Worm (Caenorhabditis elegans) whole organism, L1 larva: ENCODE data around the gene sax-1.

ENCODE experiments used
- C16A3.4 ChIP-seq: fragments of 150-350 bp; optimal IDR thresholded peaks from 2 replicates; lab custom pipeline; 2014; ENCODE audit warnings: missing biosample characterization, missing genetic modification characterization
- C34B4.2 ChIP-seq: sonication (generic microtip); optimal IDR thresholded peaks from 2 replicates; lab custom pipeline; 2017; ENCODE audit warnings: mild to moderate bottlenecking, missing genetic modification characterization, missing compliant biosample characterization
- F16B12.6 ChIP-seq: fragments of 150-350 bp; optimal IDR thresholded peaks from 2 replicates; lab custom pipeline; 2014; ENCODE audit warnings: missing biosample characterization, missing genetic modification characterization
- blmp-1 ChIP-seq: fragments of 150-350 bp; optimal IDR thresholded peaks from 2 replicates; lab custom pipeline; 2014; ENCODE audit warnings: missing biosample characterization, missing genetic modification characterization
- ceh-63 ChIP-seq: fragments of 200-800 bp; sonication (Bioruptor generic); optimal IDR thresholded peaks from 2 replicates; lab custom pipeline; 2018; ENCODE audit warnings: mild to moderate bottlenecking, missing genetic modification characterization, missing compliant biosample characterization
- dpl-1 ChIP-seq, 3 experiments: fragments of 150-350 bp in 2 of 3; sonication (generic microtip) in 1 of 3; optimal IDR thresholded peaks; 2 replicates each; lab custom pipeline; 2014 to 2017; ENCODE audit warnings: missing biosample characterization in 3 of 3, missing genetic modification characterization in 3 of 3, missing genetic modification reagents in 3 of 3
- efl-1 ChIP-seq, 4 experiments: fragments of 150-350 bp; optimal IDR thresholded peaks in 3 of 4; peaks in 1 of 4; 1 replicate in 1 of 4; 2 replicates in 3 of 4; lab custom pipeline; 2014; ENCODE audit warnings: missing biosample characterization in 2 of 4, missing genetic modification characterization in 2 of 4, missing genetic modification reagents in 2 of 4
- efl-3 ChIP-seq: fragments of 200-800 bp; sonication (Bioruptor generic); optimal IDR thresholded peaks from 2 replicates; lab custom pipeline; 2018; ENCODE audit warnings: mild to moderate bottlenecking, missing genetic modification characterization, missing compliant biosample characterization
- elt-2 ChIP-seq: sonication (generic microtip); optimal IDR thresholded peaks from 2 replicates; lab custom pipeline; 2016; ENCODE audit warnings: missing genetic modification characterization, mild to moderate bottlenecking, inconsistent platforms, missing compliant biosample characterization, missing genetic modification reagents
- elt-3 ChIP-seq, 6 experiments: fragments of 150-350 bp in 1 of 6; sonication (generic microtip); optimal IDR thresholded peaks; 2 replicates each; lab custom pipeline; 2017 to 2018; ENCODE audit warnings: missing biosample characterization in 6 of 6, missing genetic modification characterization in 6 of 6, inconsistent platforms in 1 of 6
- fkh-8 ChIP-seq: sonication (generic microtip); optimal IDR thresholded peaks from 2 replicates; lab custom pipeline; 2016; ENCODE audit warnings: mild to moderate bottlenecking, missing genetic modification characterization, missing compliant biosample characterization
- fos-1 ChIP-seq: fragments of 150-350 bp; optimal IDR thresholded peaks from 2 replicates; lab custom pipeline; 2014; ENCODE audit warnings: missing biosample characterization, missing genetic modification characterization
- hlh-4 ChIP-seq: sonication (generic microtip); optimal IDR thresholded peaks from 2 replicates; lab custom pipeline; 2016; ENCODE audit warnings: mild to moderate bottlenecking, missing genetic modification characterization, missing compliant biosample characterization
- lin-13 ChIP-seq: fragments of 150-350 bp; optimal IDR thresholded peaks from 2 replicates; lab custom pipeline; 2014; ENCODE audit warnings: missing biosample characterization, missing genetic modification reagents, missing genetic modification characterization
- lin-14 ChIP-seq: fragments of 200-800 bp; sonication (Bioruptor generic); optimal IDR thresholded peaks from 2 replicates; lab custom pipeline; 2018; ENCODE audit warnings: mild to moderate bottlenecking, missing genetic modification characterization, moderate library complexity, missing compliant biosample characterization
- lin-35 ChIP-seq, 2 experiments: fragments of 150-350 bp; optimal IDR thresholded peaks; 2 replicates each; lab custom pipeline; 2014; ENCODE audit warnings: missing biosample characterization in 2 of 2, missing genetic modification characterization in 2 of 2, missing genetic modification reagents in 2 of 2
- lir-3 ChIP-seq: sonication (generic microtip); optimal IDR thresholded peaks from 2 replicates; lab custom pipeline; 2016; ENCODE audit warnings: mild to moderate bottlenecking, missing genetic modification characterization, moderate library complexity, missing compliant biosample characterization; ENCODE audit not compliant: poor library complexity
- lsy-2 ChIP-seq, 2 experiments: fragments of 150-350 bp; optimal IDR thresholded peaks; 2 replicates each; lab custom pipeline; 2014; ENCODE audit warnings: missing biosample characterization in 2 of 2, missing genetic modification characterization in 2 of 2
- mdl-1 ChIP-seq, 2 experiments: fragments of 150-350 bp; optimal IDR thresholded peaks; 2 replicates each; lab custom pipeline; 2014 to 2017; ENCODE audit warnings: missing biosample characterization in 2 of 2, missing genetic modification characterization in 2 of 2, inconsistent platforms in 1 of 2
- mep-1 ChIP-seq: fragments of 150-350 bp; optimal IDR thresholded peaks from 2 replicates; lab custom pipeline; 2014; ENCODE audit warnings: missing biosample characterization, missing genetic modification characterization
- nhr-12 ChIP-seq: sonication (generic microtip); optimal IDR thresholded peaks from 2 replicates; lab custom pipeline; 2017; ENCODE audit warnings: missing biosample characterization, missing genetic modification characterization
- nhr-19 ChIP-seq: fragments of 200-800 bp; sonication (Bioruptor generic); conservative IDR thresholded peaks from 2 replicates; pipeline ENCODE4 v1.3.6; 2022; ENCODE audit warnings: missing genetic modification characterization, missing compliant biosample characterization
- nhr-20 ChIP-seq: sonication (generic microtip); optimal IDR thresholded peaks from 2 replicates; lab custom pipeline; 2016; ENCODE audit warnings: mild to moderate bottlenecking, missing genetic modification characterization, missing compliant biosample characterization
- nhr-47 ChIP-seq: sonication (generic microtip); optimal IDR thresholded peaks from 2 replicates; lab custom pipeline; 2016; ENCODE audit warnings: mild to moderate bottlenecking, missing genetic modification characterization, moderate library complexity, missing compliant biosample characterization
- nhr-71 ChIP-seq: sonication (generic microtip); optimal IDR thresholded peaks from 2 replicates; lab custom pipeline; 2016; ENCODE audit warnings: mild to moderate bottlenecking, missing genetic modification characterization, moderate library complexity, missing compliant biosample characterization
- nhr-85 ChIP-seq: sonication (generic microtip); peaks from one replicate; lab custom pipeline; 2016; ENCODE audit warnings: missing genetic modification characterization, inconsistent platforms, missing compliant biosample characterization
- nhr-90 ChIP-seq: sonication (generic microtip); optimal IDR thresholded peaks from 2 replicates; lab custom pipeline; 2016; ENCODE audit warnings: mild to moderate bottlenecking, missing genetic modification characterization, missing compliant biosample characterization; ENCODE audit not compliant: poor library complexity
- pax-3 ChIP-seq: fragments of 200-800 bp; sonication (Bioruptor generic); optimal IDR thresholded peaks from 2 replicates; lab custom pipeline; 2018; ENCODE audit warnings: mild to moderate bottlenecking, missing genetic modification characterization, moderate library complexity, missing compliant biosample characterization
- rnt-1 ChIP-seq: sonication (generic microtip); optimal IDR thresholded peaks from 2 replicates; lab custom pipeline; 2016; ENCODE audit warnings: mild to moderate bottlenecking, missing genetic modification characterization, moderate library complexity, missing compliant biosample characterization
- snu-23 ChIP-seq: sonication (generic microtip); optimal IDR thresholded peaks from 2 replicates; lab custom pipeline; 2016; ENCODE audit warnings: missing genetic modification characterization, missing compliant biosample characterization
- tbx-2 ChIP-seq: sonication (generic microtip); optimal IDR thresholded peaks from 2 replicates; lab custom pipeline; 2016; ENCODE audit warnings: missing genetic modification characterization, missing compliant biosample characterization
- unc-30 ChIP-seq: sonication (generic microtip); optimal IDR thresholded peaks from 2 replicates; lab custom pipeline; 2017; ENCODE audit warnings: missing biosample characterization, missing genetic modification characterization
- vab-15 ChIP-seq: sonication (generic microtip); optimal IDR thresholded peaks from 2 replicates; lab custom pipeline; 2017; ENCODE audit warnings: missing genotype, mild to moderate bottlenecking, missing genetic modification characterization, missing compliant biosample characterization
- xbp-1 ChIP-seq: sonication (generic microtip); optimal IDR thresholded peaks from 2 replicates; lab custom pipeline; 2016; ENCODE audit warnings: missing genetic modification characterization, missing compliant biosample characterization

Gene sax-1

DNA sequence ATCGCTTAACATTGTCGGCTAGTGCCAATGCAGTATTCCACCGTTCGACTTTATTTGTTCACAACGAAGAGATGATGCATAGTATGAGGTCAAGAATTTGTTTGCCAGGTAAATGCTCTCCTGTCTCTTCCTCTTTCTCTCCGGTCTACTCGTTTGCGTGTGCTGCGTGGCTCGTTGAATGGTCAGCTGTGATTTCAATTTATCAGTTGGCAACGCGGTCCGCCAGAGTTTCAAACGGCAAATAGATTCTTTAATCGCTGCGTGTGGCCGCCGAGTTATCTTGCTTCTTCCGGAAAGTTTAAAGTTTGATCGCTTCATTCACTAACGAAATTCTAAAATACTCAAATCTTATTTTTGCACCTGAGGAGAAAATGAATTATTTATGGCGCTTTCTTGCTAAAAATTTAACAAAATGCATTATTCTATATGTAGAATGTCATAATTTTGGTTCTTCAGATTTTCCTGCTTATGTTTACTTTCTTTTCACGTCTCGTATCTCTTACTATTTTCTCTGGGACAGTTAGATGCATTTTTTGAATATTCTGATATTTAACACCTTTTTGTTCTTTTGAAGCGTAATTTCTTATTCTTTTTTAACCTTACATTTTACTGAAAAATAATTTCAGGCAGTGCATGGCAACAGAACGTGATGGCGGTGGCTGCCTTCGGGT is 30.7 kb upstream of the sax-1 start, which contains the start of gene tsp-17 (continued):
- no peak for TF ChIP-seq fos-1 (tag; lab: Kevin White, UChicago)
- no peak for TF ChIP-seq tbx-2

DNA sequence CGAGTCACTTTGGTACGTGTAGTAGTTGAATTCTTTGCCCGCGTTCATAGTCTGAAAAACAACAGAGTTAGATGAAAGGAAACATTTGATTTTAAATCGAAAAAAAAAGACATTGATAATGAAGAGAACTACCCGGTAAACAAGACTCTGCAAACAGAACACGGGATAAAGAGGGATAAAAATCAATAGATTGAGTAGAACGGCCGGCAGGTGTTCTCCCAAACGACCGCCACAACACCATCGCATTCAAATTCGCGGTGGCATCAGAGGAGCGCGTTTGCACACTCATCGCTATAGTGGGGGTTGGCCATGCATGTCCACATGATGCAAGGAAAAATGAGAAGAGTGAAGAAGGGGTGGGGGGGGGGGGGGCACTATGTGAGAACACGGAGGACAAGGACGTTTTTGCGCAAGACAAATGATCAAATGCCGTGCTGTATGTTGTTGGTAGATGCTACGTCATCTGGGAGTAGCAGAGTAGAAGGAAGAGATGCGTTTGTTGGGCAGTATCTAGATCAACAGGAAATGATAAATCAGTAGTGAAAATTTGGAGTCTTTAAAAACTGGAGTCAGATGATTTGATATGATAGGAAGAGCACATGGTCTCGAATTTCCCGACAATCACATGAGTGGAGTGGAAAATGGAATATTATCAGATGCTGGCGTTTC is 28.7 kb upstream of the sax-1 start, which contains the start of gene tag-52:
Gene tag-52 (minus strand): TSS at position 51 of the 669 bp plus-strand sequence.
- TF ChIP-seq xbp-1 (tag; lab: Kevin White, UChicago) (no peak), mdl-1 (tag; optimal IDR thresholded peaks at IDR 0.05; lab: Kevin White, UChicago) (peak in 1 of 2 experiments; percentile 33), pax-3 (tag; lab: Kevin White, UChicago) (no peak), tbx-2 (peak; percentile 33), lin-35 (GFP tag; optimal IDR thresholded peaks at IDR 0.05; lab: Kevin White, UChicago) (peak; percentile 39 to 66), nhr-19 (GFP tag; lab: Robert Waterston, UW) (peak; percentile 40), lir-3 (tag; lab: Kevin White, UChicago) (peak; percentile 28), lin-14 (peak; percentile 90), dpl-1 (GFP tag; optimal IDR thresholded peaks at IDR 0.05; lab: Kevin White, UChicago) (peak; percentile 27 to 70 (median 48)), rnt-1 (peak; percentile 26), efl-3 (GFP tag; lab: Kevin White, UChicago) (peak; percentile 7), ceh-63 (GFP tag; lab: Kevin White, UChicago) (peak; percentile 97), nhr-90 (tag; lab: Kevin White, UChicago) (peak; percentile 39), nhr-85 (tag; lab: Kevin White, UChicago) (peak; percentile 94), elt-2 (tag; lab: Kevin White, UChicago) (peak; percentile 86), efl-1 (optimal IDR thresholded peaks at IDR 0.05; lab: Kevin White, UChicago) (peak in 1 of 2 experiments; percentile 65), efl-1 (GFP tag; optimal IDR thresholded peaks at IDR 0.05 in 1 of 2; lab: Kevin White, UChicago) (peak; percentile 68 to 97), F16B12.6 (tag; lab: Kevin White, UChicago) (peak; percentile 9), C16A3.4 (tag; lab: Kevin White, UChicago) (peak; percentile 16), mep-1 (tag; lab: Kevin White, UChicago) (peak; percentile 53), nhr-47 (tag; lab: Kevin White, UChicago) (peak; percentile 27), blmp-1 (tag; lab: Kevin White, UChicago) (peak; percentile 53), nhr-20 (tag; lab: Kevin White, UChicago) (peak; percentile 74), lsy-2 (tag; optimal IDR thresholded peaks at IDR 0.05; lab: Kevin White, UChicago) (peak in 1 of 2 experiments; percentile 29), C34B4.2 (no peak), unc-30 (tag; lab: Kevin White, UChicago) (no peak), snu-23 (peak; percentile 60), nhr-71 (tag; lab: Kevin White, UChicago) (peak; percentile 72), nhr-12 (tag; lab: Kevin White, UChicago) (no peak), lin-13 (GFP tag; lab: Kevin White, UChicago) (no peak), vab-15 (no peak), fkh-8 (tag; lab: Kevin White, UChicago) (peak; percentile 17), elt-3 (tag; optimal IDR thresholded peaks at IDR 0.05; lab: Kevin White, UChicago) (peak in 2 of 6 experiments; percentile 35 to 39), hlh-4 (no peak)
- TF ChIP-seq, all 84 proteins: peak for 25

DNA sequence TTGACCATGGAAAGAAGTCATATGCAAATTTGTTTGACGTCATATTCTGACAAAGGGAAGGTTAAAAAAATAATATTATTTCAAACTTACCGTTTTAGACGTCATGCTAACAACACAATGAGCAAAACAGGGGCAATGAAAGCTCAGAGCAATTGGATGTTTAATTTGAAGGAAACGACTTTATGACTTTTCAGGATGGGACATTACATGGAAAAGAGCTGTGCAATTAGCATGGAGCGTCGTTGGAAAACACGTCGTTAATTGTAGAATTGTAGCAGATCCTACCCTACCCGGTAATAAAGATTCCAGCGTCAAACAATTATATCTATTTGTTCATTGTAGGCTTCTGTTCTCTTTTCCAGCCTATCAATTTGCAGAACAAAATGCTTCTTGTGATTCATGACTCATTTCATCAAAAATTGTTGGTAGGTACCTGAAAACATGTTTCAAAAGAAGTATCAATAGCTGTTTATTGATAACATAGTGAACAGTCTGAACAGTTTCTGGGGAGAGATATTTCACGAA is 23.7 kb upstream of the sax-1 start, which contains the start of gene ceh-63:
Gene ceh-63 (minus strand): TSS at position 475 of the 525 bp plus-strand sequence.
- TF ChIP-seq lir-3 (tag; lab: Kevin White, UChicago) (no peak), ceh-63 (GFP tag; lab: Kevin White, UChicago) (peak; percentile 100)
